Worm (Caenorhabditis elegans): ENCODE measurements around the gene str-254.

ce11 chrV:16160087-16160486 lies 6.8 kb upstream of the str-254 start:
- TF ChIP-seq ama-1 (optimal IDR thresholded peaks at IDR 0.05) (no peak), tra-4 (tag; optimal IDR thresholded peaks at IDR 0.05) (no peak), hnd-1 (tag; optimal IDR thresholded peaks at IDR 0.05) (no peak), F13C5.2 (tag; optimal IDR thresholded peaks at IDR 0.05) (no peak), ets-7 (tag; optimal IDR thresholded peaks at IDR 0.05) (no peak), pes-1 (GFP tag; IDR thresholded peaks at IDR 0.05) (no peak), B0310.2 (tag; optimal IDR thresholded peaks at IDR 0.05) (no peak), flt-1 (GFP tag; IDR thresholded peaks at IDR 0.05) (no peak), aly-1 (tag; optimal IDR thresholded peaks at IDR 0.05) (no peak), hmbx-1 (tag; optimal IDR thresholded peaks at IDR 0.05) (no peak), scrt-1 (GFP tag; IDR thresholded peaks at IDR 0.05) (no peak)

Measured in whole organism, early embryonic.